Fruit fly (Drosophila melanogaster): ENCODE results near the gene CG5961.

dm6 chr3R:12443769-12444168, 16.3 kb downstream of the CG5961 start:
- TF ChIP-seq h (optimal IDR thresholded peaks at IDR 0.05) (no peak), ttk (optimal IDR thresholded peaks at IDR 0.05) (no peak), insv (optimal IDR thresholded peaks at IDR 0.05) (no peak)
